Fruit fly (Drosophila melanogaster) whole organism, embryonic: ENCODE results near the gene Ak3.

Experiments used
- B-H2 ChIP-seq: fragments of 200-800 bp; sonication (Bioruptor generic); optimal IDR thresholded peaks from 2 replicates; lab custom pipeline; 2018; ENCODE audit warnings: missing biosample characterization, mild to moderate bottlenecking, missing genetic modification characterization
- CG10543 ChIP-seq: fragments of 200-800 bp; sonication (Bioruptor generic); optimal IDR thresholded peaks from 3 replicates; lab custom pipeline; 2017; ENCODE audit warnings: missing biosample characterization, mild to moderate bottlenecking, missing genetic modification characterization, moderate library complexity
- CG11085 ChIP-seq: fragments of 200-800 bp; sonication (Bioruptor generic); IDR thresholded peaks from 2 replicates; pipeline ENCODE4 v1.3.6; 2022; ENCODE audit warnings: missing biosample characterization, missing genetic modification characterization
- CG12155 ChIP-seq: fragments of 200-800 bp; sonication (Bioruptor generic); optimal IDR thresholded peaks from 3 replicates; lab custom pipeline; 2016; ENCODE audit warnings: missing biosample characterization, missing genetic modification characterization
- CG13624 ChIP-seq: fragments of 200-800 bp; sonication (Bioruptor generic); optimal IDR thresholded peaks from 2 replicates; lab custom pipeline; 2016; ENCODE audit warnings: missing biosample characterization, missing genetic modification characterization
- CG15073 ChIP-seq: fragments of 200-800 bp; sonication (Bioruptor generic); optimal IDR thresholded peaks from 2 replicates; lab custom pipeline; 2016; ENCODE audit warnings: missing biosample characterization, missing genetic modification characterization
- CG17361 ChIP-seq: fragments of 200-800 bp; sonication (Bioruptor generic); IDR thresholded peaks from 3 replicates; pipeline ENCODE4 v1.3.6; 2022; ENCODE audit warnings: missing biosample characterization, missing genetic modification characterization
- CG34376 ChIP-seq: fragments of 200-800 bp; sonication (Bioruptor generic); optimal IDR thresholded peaks from 2 replicates; lab custom pipeline; 2018; ENCODE audit warnings: missing biosample characterization, mild to moderate bottlenecking, missing genetic modification characterization
- CG4707 ChIP-seq: fragments of 200-800 bp; sonication (Bioruptor generic); optimal IDR thresholded peaks from 2 replicates; lab custom pipeline; 2018; ENCODE audit warnings: missing biosample characterization, mild to moderate bottlenecking, missing genetic modification characterization, moderate library complexity
- CG8359 ChIP-seq: fragments of 200-800 bp; sonication (Bioruptor generic); optimal IDR thresholded peaks from 2 replicates; lab custom pipeline; 2017; ENCODE audit warnings: missing biosample characterization, mild to moderate bottlenecking, missing genetic modification characterization, borderline replicate concordance
- CG8478 ChIP-seq: fragments of >200 bp; optimal IDR thresholded peaks from 2 replicates; lab custom pipeline; 2018
- CG8944 ChIP-seq: fragments of 200-800 bp; sonication (Bioruptor generic); optimal IDR thresholded peaks from 3 replicates; lab custom pipeline; 2016; ENCODE audit warnings: missing biosample characterization, missing genetic modification characterization
- CG9609 ChIP-seq: fragments of 200-800 bp; sonication (Bioruptor generic); optimal IDR thresholded peaks from 3 replicates; lab custom pipeline; 2016; ENCODE audit warnings: missing biosample characterization, missing genetic modification characterization
- HHEX ChIP-seq: fragments of 200-800 bp; sonication (Bioruptor generic); optimal IDR thresholded peaks from 3 replicates; lab custom pipeline; 2017; ENCODE audit warnings: missing biosample characterization, mild to moderate bottlenecking, missing genetic modification characterization, missing genetic modification reagents
- Hand ChIP-seq: fragments of 200-800 bp; sonication (Bioruptor generic); optimal IDR thresholded peaks from 2 replicates; lab custom pipeline; 2017; ENCODE audit warnings: mild to moderate bottlenecking, missing biosample characterization, missing genetic modification reagents, missing genetic modification characterization
- Hmx ChIP-seq: fragments of 200-800 bp; sonication (Bioruptor generic); optimal IDR thresholded peaks from 2 replicates; lab custom pipeline; 2016; ENCODE audit warnings: missing biosample characterization, missing genetic modification characterization
- Hr78 ChIP-seq, 2 experiments: fragments of 200-800 bp in 1 of 2; fragments of >200 bp in 1 of 2; sonication (Bioruptor generic) in 1 of 2; optimal IDR thresholded peaks; 2 replicates each; lab custom pipeline; 2017 to 2019; ENCODE audit warnings: missing biosample characterization in 2 of 2, missing genetic modification characterization in 2 of 2, mild to moderate bottlenecking in 1 of 2, moderate library complexity in 1 of 2
- Jarid2 ChIP-seq: fragments of 200-800 bp; sonication (Bioruptor generic); optimal IDR thresholded peaks from 3 replicates; lab custom pipeline; 2017; ENCODE audit warnings: mild to moderate bottlenecking, missing biosample characterization, missing genetic modification reagents, missing genetic modification characterization
- MESR4 ChIP-seq: fragments of 200-800 bp; sonication (Bioruptor generic); optimal IDR thresholded peaks from 2 replicates; lab custom pipeline; 2018; ENCODE audit warnings: missing biosample characterization, mild to moderate bottlenecking, missing genetic modification characterization, moderate library complexity
- Max ChIP-seq: fragments of 200-800 bp; sonication (Bioruptor generic); optimal IDR thresholded peaks from 2 replicates; lab custom pipeline; 2016; ENCODE audit warnings: missing biosample characterization, mild to moderate bottlenecking, missing genetic modification characterization
- NC2α ChIP-seq: fragments of 200-800 bp; sonication (Bioruptor generic); optimal IDR thresholded peaks from 2 replicates; lab custom pipeline; 2016; ENCODE audit warnings: missing biosample characterization, missing genetic modification characterization
- Taf1 ChIP-seq: fragments of 200-800 bp; sonication (Bioruptor generic); IDR thresholded peaks from 2 replicates; pipeline ENCODE4 v1.3.6; 2022; ENCODE audit warnings: missing biosample characterization, missing genetic modification characterization
- ara ChIP-seq: fragments of 200-800 bp; sonication (Bioruptor generic); IDR thresholded peaks from 2 replicates; pipeline ENCODE4 v1.3.6; 2022; ENCODE audit warnings: missing biosample characterization, missing genetic modification characterization
- bowl ChIP-seq: fragments of 200-800 bp; sonication (Bioruptor generic); IDR thresholded peaks from 2 replicates; pipeline ENCODE4 v1.3.6; 2022; ENCODE audit warnings: missing biosample characterization, missing genetic modification characterization
- chif ChIP-seq, 2 experiments: fragments of 200-800 bp; sonication (Bioruptor generic); optimal IDR thresholded peaks; 3 replicates each; lab custom pipeline; 2016; ENCODE audit warnings: missing biosample characterization in 2 of 2, missing genetic modification characterization in 2 of 2
- chinmo ChIP-seq: fragments of 200-800 bp; sonication (Bioruptor generic); IDR thresholded peaks from 4 replicates; pipeline ENCODE4 v1.3.6; 2022; ENCODE audit warnings: missing biosample characterization, missing genetic modification characterization; ENCODE audit not compliant: partially characterized antibody
- chn ChIP-seq: fragments of 200-800 bp; sonication (Bioruptor generic); optimal IDR thresholded peaks from 2 replicates; lab custom pipeline; 2016; ENCODE audit warnings: missing biosample characterization, missing genetic modification characterization
- cwo ChIP-seq: fragments of 200-800 bp; sonication (Bioruptor generic); optimal IDR thresholded peaks from 3 replicates; lab custom pipeline; 2017; ENCODE audit warnings: missing biosample characterization, missing genetic modification characterization, mild to moderate bottlenecking, moderate library complexity, missing genetic modification reagents
- grn ChIP-seq: fragments of 200-800 bp; sonication (Bioruptor generic); optimal IDR thresholded peaks from 3 replicates; lab custom pipeline; 2017; ENCODE audit warnings: missing biosample characterization, missing genetic modification characterization
- hkb ChIP-seq, 2 experiments: fragments of 200-800 bp in 1 of 2; fragments of >200 bp in 1 of 2; sonication (Bioruptor generic) in 1 of 2; IDR thresholded peaks in 1 of 2; optimal IDR thresholded peaks in 1 of 2; 2 replicates each; pipeline versions ENCODE4 v1.3.6 to Lab custom; 2017 to 2022; ENCODE audit warnings: missing biosample characterization in 1 of 2, missing genetic modification characterization in 1 of 2
- hth ChIP-seq: fragments of >200 bp; optimal IDR thresholded peaks from 2 replicates; lab custom pipeline; 2017; ENCODE audit warnings: inconsistent platforms
- klu ChIP-seq: fragments of 200-800 bp; sonication (Bioruptor generic); IDR thresholded peaks from 2 replicates; pipeline ENCODE4 v1.3.6; 2022; ENCODE audit warnings: missing biosample characterization, missing genetic modification characterization
- lmd ChIP-seq: fragments of 200-800 bp; sonication (Bioruptor generic); IDR thresholded peaks from 2 replicates; pipeline ENCODE4 v1.3.6; 2022; ENCODE audit warnings: missing biosample characterization, missing genetic modification characterization
- pho ChIP-seq: fragments of 200-800 bp; sonication (Bioruptor generic); optimal IDR thresholded peaks from 2 replicates; lab custom pipeline; 2016; ENCODE audit warnings: missing biosample characterization, missing genetic modification characterization
- prd ChIP-seq, 3 experiments: fragments of >200 bp in 2 of 3; fragments of 200-800 bp in 1 of 3; sonication (Bioruptor generic) in 1 of 3; optimal IDR thresholded peaks in 2 of 3; IDR thresholded peaks in 1 of 3; 2 replicates in 2 of 3; 3 replicates in 1 of 3; pipeline versions ENCODE4 v1.3.6 to Lab custom; 2017 to 2022; ENCODE audit warnings: missing biosample characterization in 1 of 3, missing genetic modification characterization in 1 of 3
- ranshi ChIP-seq: fragments of 200-800 bp; sonication (Bioruptor generic); IDR thresholded peaks from 2 replicates; pipeline ENCODE4 v1.3.6; 2022; ENCODE audit warnings: missing biosample characterization, missing genetic modification characterization
- sens ChIP-seq: fragments of 200-800 bp; sonication (Bioruptor generic); peaks from one replicate; lab custom pipeline; 2016; ENCODE audit warnings: missing biosample characterization, missing genetic modification characterization
- slou ChIP-seq: fragments of 200-800 bp; sonication (Bioruptor generic); optimal IDR thresholded peaks from 3 replicates; lab custom pipeline; 2016; ENCODE audit warnings: missing biosample characterization, missing genetic modification characterization
- sug ChIP-seq: fragments of 200-800 bp; optimal IDR thresholded peaks from 2 replicates; lab custom pipeline; 2019; ENCODE audit warnings: missing biosample characterization, mild to moderate bottlenecking, missing genetic modification characterization, moderate library complexity
- trem ChIP-seq: fragments of 200-800 bp; optimal IDR thresholded peaks from 3 replicates; lab custom pipeline; 2019; ENCODE audit warnings: missing biosample characterization, mild to moderate bottlenecking, missing genetic modification characterization, moderate library complexity
- zfh1 ChIP-seq: fragments of 200-800 bp; sonication (Bioruptor generic); IDR thresholded peaks from 3 replicates; pipeline ENCODE4 v1.3.6; 2022; ENCODE audit warnings: missing biosample characterization, missing genetic modification characterization

Gene Ak3

dm6 chr3R:10881824-10882559 is 7.4 kb downstream of the Ak3 start, which contains the start of gene Tpc1 (continued):
- TF ChIP-seq NC2α (GFP tag; lab: Kevin White, UChicago) = no peak
- TF ChIP-seq CG13624 (GFP tag; lab: Kevin White, UChicago) = peak; percentile 81
- peak; percentile 44; the same call in 2 of the 3 replicates for TF ChIP-seq CG17361
- no peak for TF ChIP-seq ara (GFP tag; lab: Robert Waterston, UW)
- no peak for TF ChIP-seq CG8478 (lab: Kevin White, UChicago)
- TF ChIP-seq Jarid2 = no peak
- TF ChIP-seq Taf1 (GFP tag; lab: Robert Waterston, UW) = no peak
- no peak for TF ChIP-seq CG8944
- peak; percentile 45 for TF ChIP-seq CG12155 (GFP tag; lab: Kevin White, UChicago)
- TF ChIP-seq CG8359 (GFP tag; lab: Kevin White, UChicago) = no peak
- peak; percentile 55 for TF ChIP-seq pho (GFP tag; lab: Kevin White, UChicago)
- peak; percentile 9 for TF ChIP-seq Hmx
- TF ChIP-seq prd (optimal IDR thresholded peaks at IDR 0.05; lab: Kevin White, UChicago) = no peak
- TF ChIP-seq prd (GFP tag; IDR thresholded peaks at IDR 0.05; lab: Robert Waterston, UW) = peak; percentile 29; the same call in 1 of the 3 replicates
- no peak for TF ChIP-seq klu
- peak; percentile 10 to 19 for TF ChIP-seq chif (GFP tag; optimal IDR thresholded peaks at IDR 0.05; lab: Kevin White, UChicago)
- no peak for TF ChIP-seq CG15073 (GFP tag; lab: Kevin White, UChicago)
- TF ChIP-seq HHEX (GFP tag; lab: Kevin White, UChicago) = no peak
- no peak; the same call in 1 of the 2 replicates for TF ChIP-seq lmd
- no peak for TF ChIP-seq hth
- no peak for TF ChIP-seq slou (GFP tag; lab: Kevin White, UChicago)
- no peak for TF ChIP-seq CG4707
- peak; percentile 52 for TF ChIP-seq MESR4 (GFP tag; lab: Kevin White, UChicago)

- TF ChIP-seq zfh1 (GFP tag; lab: Robert Waterston, UW) (0 out of 3 replicates have a peak, but pooled peaks have one; percentile 14), chn (no peak), bowl (GFP tag; lab: Robert Waterston, UW) (no peak), B-H2 (GFP tag; lab: Kevin White, UChicago) (no peak), hkb (optimal IDR thresholded peaks at IDR 0.05; lab: Kevin White, UChicago) (no peak), hkb (GFP tag; IDR thresholded peaks at IDR 0.05; lab: Robert Waterston, UW) (peak; percentile 15; the same call in 1 of the 2 replicates), chinmo (GFP tag; lab: Robert Waterston, UW) (0 out of 4 replicates have a peak, but pooled peaks have one; percentile 34)
These were observed 10.2 kb downstream of the Ak3 start, which contains the start of gene CG14695 for dm6 chr3R:10879219-10879618. Gene CG14695, minus strand, starts transcription at chr3R:10879319.

- TF ChIP-seq ranshi (GFP tag; lab: Robert Waterston, UW) = 0 out of 2 replicates have a peak, but pooled peaks have one; percentile 4
- peak; percentile 52 for TF ChIP-seq CG8478 (lab: Kevin White, UChicago)
- TF ChIP-seq CG11085 (GFP tag; lab: Robert Waterston, UW) = no peak
- TF ChIP-seq trem (tag; lab: Kevin White, UChicago) = no peak
- TF ChIP-seq, all 482 proteins: peak for 2
These were observed 10.8 kb downstream of the Ak3 start for dm6 chr3R:10878628-10879027.

dm6 chr3R:10877808-10878207 is 11.6 kb downstream of the Ak3 start:
- peak; percentile 0 for TF ChIP-seq CG10543
- no peak for TF ChIP-seq Hand (GFP tag; lab: Kevin White, UChicago)
- peak; percentile 19 for TF ChIP-seq grn (GFP tag; lab: Kevin White, UChicago)
- peak; percentile 90 for TF ChIP-seq sug (tag; lab: Kevin White, UChicago)
- peak; percentile 68 for TF ChIP-seq CG34376
- TF ChIP-seq cwo (GFP tag; lab: Kevin White, UChicago) = peak; percentile 27
- TF ChIP-seq CG9609 = no peak
- no peak for TF ChIP-seq Max (GFP tag; lab: Kevin White, UChicago)
- TF ChIP-seq Hr78 (GFP tag; optimal IDR thresholded peaks at IDR 0.05; lab: Kevin White, UChicago) = peak in 1 of 2 experiments; percentile 27
- peak; percentile 47 for TF ChIP-seq sens
